Worm (Caenorhabditis elegans): ENCODE results near the gene ppm-1.A.

ppm-1.A gene

ce11 chrV:10516702-10517101, 19.5 kb downstream of the ppm-1.A start:
- TF ChIP-seq ces-1 (GFP tag; optimal IDR thresholded peaks at IDR 0.05), result peak; percentile 48
- TF ChIP-seq ceh-83 (GFP tag; optimal IDR thresholded peaks at IDR 0.05), result no peak

DNA sequence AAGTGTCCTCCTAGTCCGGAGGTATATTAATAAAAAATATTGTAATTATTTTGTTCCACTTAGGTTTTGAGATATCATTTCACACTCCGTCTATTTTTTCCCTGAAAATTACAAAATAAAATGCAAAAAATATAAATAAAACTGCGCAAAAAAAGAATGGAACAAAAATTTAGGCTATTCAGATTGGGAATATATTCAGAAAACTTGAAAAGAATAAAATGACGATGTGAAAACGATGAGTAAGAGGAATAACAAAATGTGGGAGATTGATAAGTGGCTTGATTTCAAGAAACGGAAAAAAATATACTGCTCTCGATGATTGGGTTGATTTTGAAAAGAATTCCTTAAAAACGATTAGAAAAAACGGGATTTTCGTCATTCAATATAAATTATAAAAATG, 21.9 kb downstream of the ppm-1.A start, which contains the start of gene dmsr-8:
TSS of gene dmsr-8 (minus strand) at position 101 of the 400 bp plus-strand sequence.
- TF ChIP-seq lin-13 (tag; optimal IDR thresholded peaks at IDR 0.05), result no peak
- no peak for TF ChIP-seq sem-2 (GFP tag; optimal IDR thresholded peaks at IDR 0.05)
- no peak for TF ChIP-seq hlh-1 (tag; optimal IDR thresholded peaks at IDR 0.05)
- TF ChIP-seq flh-1 (GFP tag; optimal IDR thresholded peaks at IDR 0.05), result no peak
- TF ChIP-seq ceh-83 (GFP tag; optimal IDR thresholded peaks at IDR 0.05), result no peak
- TF ChIP-seq mab-5 (tag; optimal IDR thresholded peaks at IDR 0.05), result no peak
- no peak for TF ChIP-seq ham-2 (GFP tag; optimal IDR thresholded peaks at IDR 0.05)
- no peak for TF ChIP-seq ztf-11 (tag; optimal IDR thresholded peaks at IDR 0.05)
- no peak for TF ChIP-seq elt-3 (tag; optimal IDR thresholded peaks at IDR 0.05)
- no peak for TF ChIP-seq ceh-43 (GFP tag; optimal IDR thresholded peaks at IDR 0.05)
- TF ChIP-seq nhr-2 (tag; optimal IDR thresholded peaks at IDR 0.05), result no peak
- no peak for TF ChIP-seq lsy-2 (tag; optimal IDR thresholded peaks at IDR 0.05)
- TF ChIP-seq mep-1 (tag; optimal IDR thresholded peaks at IDR 0.05), result no peak
- TF ChIP-seq ceh-39 (tag; optimal IDR thresholded peaks at IDR 0.05), result no peak
- TF ChIP-seq nhr-76 (tag; optimal IDR thresholded peaks at IDR 0.05), result no peak
- TF ChIP-seq ces-1 (GFP tag; optimal IDR thresholded peaks at IDR 0.05), result no peak

ce11 chrV:10508855-10509254, 27.3 kb downstream of the ppm-1.A start, which contains the start of gene C35A5.6:
Gene C35A5.6, plus strand, starts transcription at chrV:10509137.
- TF ChIP-seq elt-1 (tag; optimal IDR thresholded peaks at IDR 0.05; ENCODE audit: borderline replicate concordance, insufficient read depth) (no peak), mep-1 (tag; optimal IDR thresholded peaks at IDR 0.05) (no peak), unc-62 (GFP tag; optimal IDR thresholded peaks at IDR 0.05) (no peak), lin-13 (tag; optimal IDR thresholded peaks at IDR 0.05) (no peak), hlh-1 (tag; optimal IDR thresholded peaks at IDR 0.05) (no peak), mab-5 (tag; optimal IDR thresholded peaks at IDR 0.05) (no peak), lsy-2 (tag; optimal IDR thresholded peaks at IDR 0.05) (no peak), blmp-1 (tag; optimal IDR thresholded peaks at IDR 0.05) (no peak), sptf-1 (tag; optimal IDR thresholded peaks at IDR 0.05) (no peak), ztf-11 (tag; optimal IDR thresholded peaks at IDR 0.05) (no peak), flh-1 (GFP tag; optimal IDR thresholded peaks at IDR 0.05) (no peak), cnd-1 (tag; optimal IDR thresholded peaks at IDR 0.05) (no peak), mls-2 (tag; optimal IDR thresholded peaks at IDR 0.05) (no peak), ceh-83 (GFP tag; optimal IDR thresholded peaks at IDR 0.05) (no peak), ceh-39 (tag; optimal IDR thresholded peaks at IDR 0.05) (no peak), nhr-12 (tag; optimal IDR thresholded peaks at IDR 0.05) (no peak), bed-3 (GFP tag; optimal IDR thresholded peaks at IDR 0.05) (no peak), zip-8 (tag; optimal IDR thresholded peaks at IDR 0.05) (no peak), ham-2 (GFP tag; optimal IDR thresholded peaks at IDR 0.05) (no peak), unc-39 (tag; optimal IDR thresholded peaks at IDR 0.05) (no peak)

DNA sequence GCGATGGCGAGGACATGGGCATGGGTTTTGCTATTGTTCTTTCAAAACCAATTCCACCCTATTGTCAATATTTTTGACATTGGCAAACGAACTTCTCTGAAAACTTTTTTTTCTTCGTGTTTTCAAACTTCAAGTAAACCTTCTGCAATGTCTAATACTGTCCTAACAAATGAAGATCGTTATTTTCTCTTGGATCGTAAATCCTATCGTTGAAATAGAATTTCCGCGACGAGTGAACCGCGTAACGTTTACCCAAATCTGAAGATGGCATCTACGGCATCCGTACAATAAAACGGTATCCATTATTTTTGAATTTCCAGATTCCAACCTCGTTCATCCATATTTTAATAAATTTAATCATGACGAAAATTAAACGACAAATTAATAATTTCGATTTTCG, 30.6 kb downstream of the ppm-1.A start, which contains the start of gene C35A5.5:
TSS of gene C35A5.5 (plus strand) at position 301 of the 400 bp plus-strand sequence.
- TF ChIP-seq cnd-1 (tag; optimal IDR thresholded peaks at IDR 0.05), result no peak
- no peak for TF ChIP-seq unc-39 (tag; optimal IDR thresholded peaks at IDR 0.05)
- TF ChIP-seq bed-3 (GFP tag; optimal IDR thresholded peaks at IDR 0.05), result no peak
- TF ChIP-seq lin-32 (GFP tag; optimal IDR thresholded peaks at IDR 0.05), result no peak
- no peak for TF ChIP-seq nhr-237 (tag; optimal IDR thresholded peaks at IDR 0.05)
- no peak for TF ChIP-seq lsy-2 (tag; optimal IDR thresholded peaks at IDR 0.05)

ce11 chrV:10503893-10504292, 32.3 kb downstream of the ppm-1.A start, which contains the start of gene C35A5.10:
Gene C35A5.10, plus strand, starts transcription at chrV:10504193.
- TF ChIP-seq elt-3 (tag; optimal IDR thresholded peaks at IDR 0.05) (no peak), zip-8 (tag; optimal IDR thresholded peaks at IDR 0.05) (no peak), cnd-1 (tag; optimal IDR thresholded peaks at IDR 0.05) (no peak), sem-2 (GFP tag; optimal IDR thresholded peaks at IDR 0.05) (no peak), ceh-39 (tag; optimal IDR thresholded peaks at IDR 0.05) (no peak), hlh-1 (tag; optimal IDR thresholded peaks at IDR 0.05) (no peak), nhr-28 (tag; optimal IDR thresholded peaks at IDR 0.05) (no peak), nhr-2 (tag; optimal IDR thresholded peaks at IDR 0.05) (no peak)

- no peak for TF ChIP-seq unc-62 (GFP tag; optimal IDR thresholded peaks at IDR 0.05)
- no peak for TF ChIP-seq lsy-2 (tag; optimal IDR thresholded peaks at IDR 0.05)
- no peak for TF ChIP-seq snpc-4 (tag; optimal IDR thresholded peaks at IDR 0.05)
- TF ChIP-seq mep-1 (tag; optimal IDR thresholded peaks at IDR 0.05), result no peak
- no peak for TF ChIP-seq flh-1 (GFP tag; optimal IDR thresholded peaks at IDR 0.05)
- no peak for TF ChIP-seq ceh-39 (tag; optimal IDR thresholded peaks at IDR 0.05)
- no peak for TF ChIP-seq nhr-2 (tag; optimal IDR thresholded peaks at IDR 0.05)
- TF ChIP-seq mab-5 (tag; optimal IDR thresholded peaks at IDR 0.05), result no peak
- no peak for TF ChIP-seq pha-4 (tag; optimal IDR thresholded peaks at IDR 0.05)
- TF ChIP-seq nhr-28 (tag; optimal IDR thresholded peaks at IDR 0.05), result no peak
- no peak for TF ChIP-seq mls-2 (tag; optimal IDR thresholded peaks at IDR 0.05)
Observed at ce11 chrV:10503011-10503410, 33.2 kb downstream of the ppm-1.A start, which contains the start of gene C35A5.11. Gene C35A5.11, minus strand, starts transcription at chrV:10503111.

Measured in whole organism, mixed stage, embryonic.